Worm (Caenorhabditis elegans) whole organism, L2 larva: ENCODE data around the gene Y48E1B.8.

Experiments
- dmd-4 ChIP-seq: sonication (generic microtip); optimal IDR thresholded peaks from 2 replicates; lab custom pipeline; 2017; ENCODE audit warnings: missing biosample characterization, missing genetic modification characterization
- fos-1 ChIP-seq: fragments of 150-350 bp; optimal IDR thresholded peaks from 2 replicates; lab custom pipeline; 2014; ENCODE audit warnings: missing biosample characterization, missing genetic modification characterization
- gmeb-1 ChIP-seq: fragments of 150-350 bp; optimal IDR thresholded peaks from 2 replicates; lab custom pipeline; 2014; ENCODE audit warnings: missing biosample characterization, missing genetic modification characterization
- lin-13 ChIP-seq: fragments of 150-350 bp; optimal IDR thresholded peaks from 2 replicates; lab custom pipeline; 2014; ENCODE audit warnings: missing biosample characterization, missing genetic modification reagents, missing genetic modification characterization
- lsy-2 ChIP-seq, 2 experiments: fragments of 150-350 bp in 1 of 2; sonication (generic microtip) in 1 of 2; optimal IDR thresholded peaks; 2 replicates each; lab custom pipeline; 2014 to 2017; ENCODE audit warnings: missing biosample characterization in 2 of 2, missing genetic modification characterization in 2 of 2
- mbf-1 ChIP-seq: sonication (generic microtip); optimal IDR thresholded peaks from 2 replicates; lab custom pipeline; 2017; ENCODE audit warnings: missing biosample characterization, missing genetic modification characterization
- sma-3 ChIP-seq: sonication (generic microtip); optimal IDR thresholded peaks from 2 replicates; lab custom pipeline; 2016; ENCODE audit warnings: missing genetic modification reagents, missing genetic modification characterization, missing compliant biosample characterization
- snpc-4 ChIP-seq: fragments of 150-350 bp; optimal IDR thresholded peaks from 2 replicates; lab custom pipeline; 2014; ENCODE audit warnings: missing biosample characterization, missing genetic modification characterization
- unc-55 ChIP-seq: fragments of 150-350 bp; sonication (generic microtip); optimal IDR thresholded peaks from 3 replicates; lab custom pipeline; 2014; ENCODE audit warnings: missing biosample characterization, missing genetic modification reagents, missing genetic modification characterization
- unc-62 ChIP-seq: fragments of 150-350 bp; optimal IDR thresholded peaks from 2 replicates; lab custom pipeline; 2014; ENCODE audit warnings: missing biosample characterization, missing genetic modification reagents, missing genetic modification characterization
- ztf-4 ChIP-seq: fragments of 150-350 bp; optimal IDR thresholded peaks from 2 replicates; lab custom pipeline; 2014; ENCODE audit warnings: missing biosample characterization, missing genetic modification characterization

DNA sequence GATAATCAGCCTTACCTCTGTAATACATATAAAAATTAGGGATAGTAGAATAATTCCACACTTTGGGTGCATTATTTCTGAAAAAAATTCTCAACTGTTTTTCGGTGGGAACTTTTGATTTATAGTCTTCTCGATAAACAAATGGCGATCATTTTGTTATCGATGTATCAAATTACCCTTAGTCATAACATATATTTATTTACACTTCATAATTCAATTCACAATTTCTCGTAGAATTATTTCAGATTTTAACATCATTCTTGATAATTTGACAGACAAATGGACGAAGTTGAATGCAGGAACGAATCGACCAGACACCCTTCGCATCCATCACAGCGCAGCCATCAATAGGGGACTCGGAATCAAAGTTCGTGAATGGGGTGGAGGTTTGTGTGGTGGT lies 5.0 kb downstream of the Y48E1B.8 start, which contains the start of gene clec-145:
- TF ChIP-seq mbf-1 (tag; lab: Kevin White, UChicago) (no peak), unc-62 (GFP tag; lab: Kevin White, UChicago) (no peak), snpc-4 (tag; lab: Kevin White, UChicago) (no peak), gmeb-1 (no peak), ztf-4 (tag; lab: Kevin White, UChicago) (no peak), dmd-4 (tag; lab: Kevin White, UChicago) (no peak), fos-1 (tag; lab: Kevin White, UChicago) (no peak), lsy-2 (tag; optimal IDR thresholded peaks at IDR 0.05; lab: Kevin White, UChicago) (no peak), lin-13 (GFP tag; lab: Kevin White, UChicago) (no peak), sma-3 (no peak), unc-55 (GFP tag; lab: Kevin White, UChicago) (no peak)
